Fruit fly (Drosophila melanogaster) whole organism, prepupa: Measurements from ENCODE around the gene Drsl6.

Experiments used
- CG10631 ChIP-seq: fragments of 200-800 bp; sonication (Bioruptor generic); optimal IDR thresholded peaks from 2 replicates; lab custom pipeline; 2016; ENCODE audit warnings: missing biosample characterization, missing genetic modification characterization
- CG11762 ChIP-seq: fragments of 200-800 bp; sonication (Bioruptor generic); optimal IDR thresholded peaks from 3 replicates; lab custom pipeline; 2016; ENCODE audit warnings: missing biosample characterization, missing genetic modification characterization; ENCODE audit not compliant: insufficient read depth
- CG11902 ChIP-seq: fragments of 200-800 bp; sonication (Bioruptor generic); optimal IDR thresholded peaks from 3 replicates; lab custom pipeline; 2016; ENCODE audit warnings: missing biosample characterization, missing genetic modification characterization
- CG15336 ChIP-seq: fragments of 200-800 bp; sonication (Bioruptor generic); IDR thresholded peaks from 2 replicates; pipeline ENCODE4 v1.3.6; 2022; ENCODE audit warnings: missing biosample characterization, missing genetic modification characterization
- CG1621 ChIP-seq: fragments of 200-800 bp; sonication (Bioruptor generic); optimal IDR thresholded peaks from 3 replicates; lab custom pipeline; 2018; ENCODE audit warnings: missing biosample characterization, mild to moderate bottlenecking, missing genetic modification characterization
- CG16779 ChIP-seq: fragments of 200-800 bp; sonication (Bioruptor generic); optimal IDR thresholded peaks from 3 replicates; lab custom pipeline; 2017; ENCODE audit warnings: missing biosample characterization, mild to moderate bottlenecking, missing genetic modification characterization
- CG31627 ChIP-seq: fragments of 200-800 bp; sonication (Bioruptor generic); optimal IDR thresholded peaks from 3 replicates; lab custom pipeline; 2016; ENCODE audit warnings: missing biosample characterization, missing genetic modification characterization
- CG34406 ChIP-seq: fragments of 200-800 bp; sonication (Bioruptor generic); optimal IDR thresholded peaks from 3 replicates; lab custom pipeline; 2016; ENCODE audit warnings: missing biosample characterization, missing genetic modification characterization
- CG3919 ChIP-seq: fragments of 200-800 bp; sonication (Bioruptor generic); optimal IDR thresholded peaks from 3 replicates; lab custom pipeline; 2016; ENCODE audit warnings: missing biosample characterization, missing genetic modification characterization
- CG6163 ChIP-seq: fragments of 200-800 bp; sonication (Bioruptor generic); IDR thresholded peaks from 3 replicates; pipeline ENCODE4 v1.3.6; 2022; ENCODE audit warnings: missing biosample characterization, missing genetic modification characterization
- CG6276 ChIP-seq: fragments of 200-800 bp; sonication (Bioruptor generic); optimal IDR thresholded peaks from 2 replicates; lab custom pipeline; 2017; ENCODE audit warnings: missing biosample characterization, mild to moderate bottlenecking, missing genetic modification characterization
- CG6792 ChIP-seq: fragments of 200-800 bp; sonication (Bioruptor generic); optimal IDR thresholded peaks from 3 replicates; lab custom pipeline; 2016; ENCODE audit warnings: missing biosample characterization, missing genetic modification characterization
- CG6808 ChIP-seq: fragments of 200-800 bp; sonication (Bioruptor generic); optimal IDR thresholded peaks from 3 replicates; lab custom pipeline; 2017; ENCODE audit warnings: missing biosample characterization, missing genetic modification characterization, mild to moderate bottlenecking, moderate library complexity, missing genetic modification reagents
- CG6854 ChIP-seq: fragments of 200-800 bp; sonication (Bioruptor generic); optimal IDR thresholded peaks from 2 replicates; lab custom pipeline; 2017; ENCODE audit warnings: missing biosample characterization, mild to moderate bottlenecking, missing genetic modification characterization
- CG7368 ChIP-seq: fragments of 200-800 bp; sonication (Bioruptor generic); optimal IDR thresholded peaks from 3 replicates; lab custom pipeline; 2016; ENCODE audit warnings: missing biosample characterization, missing genetic modification characterization
- CG8119 ChIP-seq: fragments of 200-800 bp; sonication (Bioruptor generic); IDR thresholded peaks from 3 replicates; pipeline ENCODE4 v1.3.6; 2022; ENCODE audit warnings: missing biosample characterization, missing genetic modification characterization
- CG8319 ChIP-seq: fragments of 200-800 bp; sonication (Bioruptor generic); optimal IDR thresholded peaks from 3 replicates; lab custom pipeline; 2016; ENCODE audit warnings: missing biosample characterization, missing genetic modification characterization
- CG8632 ChIP-seq: fragments of 200-800 bp; sonication (Bioruptor generic); optimal IDR thresholded peaks from 3 replicates; lab custom pipeline; 2016; ENCODE audit warnings: missing biosample characterization, missing genetic modification characterization
- CG9139 ChIP-seq: fragments of 200-800 bp; sonication (Bioruptor generic); optimal IDR thresholded peaks from 3 replicates; lab custom pipeline; 2017; ENCODE audit warnings: missing biosample characterization, mild to moderate bottlenecking, missing genetic modification characterization
- Eip78C ChIP-seq: fragments of 200-800 bp; sonication (Bioruptor generic); peaks from one replicate; lab custom pipeline; 2016; ENCODE audit warnings: missing biosample characterization, missing genetic modification characterization
- Eip93F ChIP-seq: fragments of 200-800 bp; sonication (Bioruptor generic); optimal IDR thresholded peaks from 2 replicates; lab custom pipeline; 2016; ENCODE audit warnings: missing biosample characterization, mild to moderate bottlenecking, missing genetic modification characterization
- Ets21C ChIP-seq: fragments of 200-800 bp; sonication (Bioruptor generic); optimal IDR thresholded peaks from 3 replicates; lab custom pipeline; 2016; ENCODE audit warnings: missing biosample characterization, missing genetic modification characterization
- Gug ChIP-seq: fragments of 200-800 bp; sonication (Bioruptor generic); IDR thresholded peaks from 2 replicates; pipeline ENCODE4 v1.3.6; 2022; ENCODE audit warnings: missing biosample characterization, missing genetic modification characterization
- Hr38 ChIP-seq: sonication (Bioruptor generic); optimal IDR thresholded peaks from 2 replicates; lab custom pipeline; 2016; ENCODE audit warnings: missing biosample characterization, missing genetic modification characterization
- Hr4 ChIP-seq: fragments of 200-800 bp; sonication (Bioruptor generic); optimal IDR thresholded peaks from 3 replicates; lab custom pipeline; 2016; ENCODE audit warnings: missing biosample characterization, missing genetic modification characterization
- Lpt ChIP-seq: fragments of 200-800 bp; sonication (Bioruptor generic); optimal IDR thresholded peaks from 3 replicates; lab custom pipeline; 2016; ENCODE audit warnings: missing biosample characterization, missing genetic modification characterization
- OdsH ChIP-seq: fragments of 200-800 bp; sonication (Bioruptor generic); optimal IDR thresholded peaks from 3 replicates; lab custom pipeline; 2016; ENCODE audit warnings: missing biosample characterization, missing genetic modification characterization
- Smox ChIP-seq: fragments of 200-800 bp; sonication (Bioruptor generic); optimal IDR thresholded peaks from 3 replicates; lab custom pipeline; 2016; ENCODE audit warnings: missing biosample characterization, missing genetic modification characterization
- Sox14 ChIP-seq: fragments of 200-800 bp; sonication (Bioruptor generic); optimal IDR thresholded peaks from 3 replicates; lab custom pipeline; 2016; ENCODE audit warnings: missing biosample characterization, missing genetic modification characterization
- Sox15 ChIP-seq: fragments of 200-800 bp; sonication (Bioruptor generic); optimal IDR thresholded peaks from 3 replicates; lab custom pipeline; 2016; ENCODE audit warnings: missing biosample characterization, missing genetic modification characterization
- achi ChIP-seq: fragments of 200-800 bp; sonication (Bioruptor generic); optimal IDR thresholded peaks from 3 replicates; lab custom pipeline; 2016; ENCODE audit warnings: missing biosample characterization, missing genetic modification characterization
- acj6 ChIP-seq: fragments of 200-800 bp; sonication (Bioruptor generic); optimal IDR thresholded peaks from 3 replicates; lab custom pipeline; 2016; ENCODE audit warnings: missing biosample characterization, missing genetic modification characterization
- cyc ChIP-seq: fragments of 200-800 bp; sonication (Bioruptor generic); optimal IDR thresholded peaks from 3 replicates; lab custom pipeline; 2016; ENCODE audit warnings: missing biosample characterization, missing genetic modification characterization
- dac ChIP-seq: fragments of 200-800 bp; sonication (Bioruptor generic); optimal IDR thresholded peaks from 2 replicates; lab custom pipeline; 2017; ENCODE audit warnings: missing biosample characterization, mild to moderate bottlenecking, missing genetic modification characterization
- dsx ChIP-seq: fragments of 200-800 bp; optimal IDR thresholded peaks from 3 replicates; lab custom pipeline; 2019; ENCODE audit warnings: missing biosample characterization, mild to moderate bottlenecking, missing genetic modification characterization, moderate library complexity; ENCODE audit not compliant: poor library complexity, severe bottlenecking
- eg ChIP-seq: fragments of 200-800 bp; sonication (Bioruptor generic); IDR thresholded peaks from 3 replicates; pipeline ENCODE4 v1.3.6; 2022; ENCODE audit warnings: missing biosample characterization, missing genetic modification characterization
- esn ChIP-seq: fragments of 200-800 bp; sonication (Bioruptor generic); optimal IDR thresholded peaks from 2 replicates; lab custom pipeline; 2016; ENCODE audit warnings: missing biosample characterization, mild to moderate bottlenecking, missing genetic modification characterization, moderate library complexity
- fd59A ChIP-seq: fragments of 200-800 bp; sonication (Bioruptor generic); optimal IDR thresholded peaks from 2 replicates; lab custom pipeline; 2017; ENCODE audit warnings: missing biosample characterization, mild to moderate bottlenecking, missing genetic modification characterization, missing genetic modification reagents
- fd85E ChIP-seq: fragments of 200-800 bp; sonication (Bioruptor generic); optimal IDR thresholded peaks from 3 replicates; lab custom pipeline; 2016; ENCODE audit warnings: missing biosample characterization, missing genetic modification characterization
- fkh ChIP-seq: fragments of 200-800 bp; sonication (Bioruptor generic); optimal IDR thresholded peaks from 3 replicates; lab custom pipeline; 2017; ENCODE audit warnings: missing biosample characterization, mild to moderate bottlenecking, missing genetic modification characterization, moderate library complexity
- lz ChIP-seq: fragments of 200-800 bp; sonication (Bioruptor generic); optimal IDR thresholded peaks from 3 replicates; lab custom pipeline; 2016; ENCODE audit warnings: missing biosample characterization, missing genetic modification characterization
- pdm3 ChIP-seq: fragments of 200-800 bp; sonication (Bioruptor generic); optimal IDR thresholded peaks from 3 replicates; lab custom pipeline; 2016; ENCODE audit warnings: missing biosample characterization, missing genetic modification characterization
- salr ChIP-seq, 2 experiments: fragments of 200-800 bp; sonication (Bioruptor generic); optimal IDR thresholded peaks; 3 replicates each; lab custom pipeline; 2016 to 2018; ENCODE audit warnings: missing biosample characterization in 2 of 2, missing genetic modification characterization in 2 of 2, mild to moderate bottlenecking in 1 of 2
- spab ChIP-seq: fragments of 200-800 bp; sonication (Bioruptor generic); optimal IDR thresholded peaks from 2 replicates; lab custom pipeline; 2017; ENCODE audit warnings: missing biosample characterization, mild to moderate bottlenecking, missing genetic modification characterization, missing genetic modification reagents
- ss ChIP-seq, 2 experiments: fragments of 200-800 bp; sonication (Bioruptor generic); optimal IDR thresholded peaks; 2 replicates in 1 of 2; 3 replicates in 1 of 2; lab custom pipeline; 2017 to 2018; ENCODE audit warnings: mild to moderate bottlenecking in 2 of 2, missing biosample characterization in 2 of 2, missing genetic modification characterization in 2 of 2, moderate library complexity in 1 of 2
- svp ChIP-seq: fragments of 200-800 bp; sonication (Bioruptor generic); peaks from one replicate; lab custom pipeline; 2016; ENCODE audit warnings: missing biosample characterization, missing genetic modification characterization
- topi ChIP-seq: fragments of 200-800 bp; sonication (Bioruptor generic); optimal IDR thresholded peaks from 3 replicates; lab custom pipeline; 2016; ENCODE audit warnings: missing biosample characterization, missing genetic modification characterization

Drsl6 gene

DNA sequence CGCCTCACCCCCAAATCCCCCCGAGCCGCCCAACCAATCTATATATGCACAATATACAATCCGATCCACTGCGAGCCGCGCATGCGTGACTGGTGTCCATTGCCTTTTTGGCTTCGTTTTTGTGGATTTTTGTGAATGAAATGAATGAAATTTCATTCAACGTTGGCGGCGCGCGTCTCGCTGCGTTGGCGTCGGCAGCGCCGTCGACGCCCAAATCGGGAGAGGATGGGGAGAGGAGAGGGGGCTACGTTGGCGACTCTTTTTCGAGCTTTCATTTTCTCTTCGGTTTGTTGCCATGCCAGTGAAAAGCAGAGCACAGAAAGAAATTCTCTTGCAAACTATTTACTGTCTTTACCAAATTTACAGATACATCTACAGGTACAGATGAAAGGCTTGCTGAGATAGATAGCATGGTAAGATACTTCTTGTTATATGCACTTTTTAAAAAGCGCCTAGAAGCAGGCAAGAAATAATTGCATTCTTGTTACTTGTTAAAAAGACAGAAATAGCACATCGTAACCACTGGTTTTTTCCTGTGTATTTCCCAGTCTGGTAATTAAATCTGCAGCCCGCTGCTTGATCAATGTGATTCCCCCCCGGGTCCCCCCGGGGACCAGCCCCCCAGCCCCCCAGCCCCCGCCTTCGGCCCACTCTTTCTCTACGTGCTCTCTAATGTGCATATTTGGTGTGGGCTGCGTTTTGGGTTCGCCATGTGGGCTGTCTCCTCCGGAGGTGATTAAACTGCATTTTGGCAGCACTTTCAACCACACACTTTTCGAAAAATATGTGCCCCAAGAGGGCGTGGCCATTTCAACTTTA, 44.2 kb upstream of the Drsl6 start (continued):
- TF ChIP-seq CG1621 (no peak), salr (GFP tag; optimal IDR thresholded peaks at IDR 0.05; lab: Kevin White, UChicago) (no peak), Eip78C (GFP tag; lab: Kevin White, UChicago) (peak; percentile 91), eg (GFP tag; lab: Robert Waterston, UW) (peak; percentile 73), Ets21C (GFP tag; lab: Kevin White, UChicago) (no peak), lz (GFP tag; lab: Kevin White, UChicago) (peak; percentile 12), CG6163 (GFP tag; lab: Robert Waterston, UW) (peak; percentile 62; the same call in 2 of the 3 replicates), CG31627 (GFP tag; lab: Kevin White, UChicago) (peak; percentile 31), Lpt (peak; percentile 56), cyc (GFP tag; lab: Kevin White, UChicago) (peak; percentile 32)

DNA sequence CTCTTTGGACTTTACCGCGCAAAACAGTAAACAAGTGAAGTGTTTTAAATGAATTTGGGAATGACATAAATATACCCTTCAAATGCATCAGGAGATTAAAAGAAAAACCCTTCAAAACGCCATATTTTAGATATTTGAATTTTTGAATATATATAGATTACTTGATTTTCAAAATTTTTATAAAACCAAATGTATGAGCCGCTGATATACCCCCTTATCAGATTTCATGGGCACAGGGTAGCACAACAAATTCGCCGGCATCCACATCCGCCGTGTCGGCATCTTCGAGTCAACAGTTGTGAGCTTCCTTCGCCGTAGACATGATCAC, 41.7 kb upstream of the Drsl6 start, which contains the start of gene Ids:
TSS of gene Ids (plus strand) at position 304 of the 328 bp plus-strand sequence.
- TF ChIP-seq ss (GFP tag; optimal IDR thresholded peaks at IDR 0.05; lab: Kevin White, UChicago) (peak in 1 of 2 experiments; percentile 67), topi (GFP tag; lab: Kevin White, UChicago) (peak; percentile 86), OdsH (GFP tag; lab: Kevin White, UChicago) (no peak), Ets21C (GFP tag; lab: Kevin White, UChicago) (peak; percentile 43), CG6792 (GFP tag; lab: Kevin White, UChicago) (peak; percentile 80), dac (GFP tag; lab: Kevin White, UChicago) (no peak), eg (GFP tag; lab: Robert Waterston, UW) (peak; percentile 81), spab (no peak), lz (GFP tag; lab: Kevin White, UChicago) (peak; percentile 81), Eip78C (GFP tag; lab: Kevin White, UChicago) (peak; percentile 94), CG8319 (peak; percentile 67), Hr38 (GFP tag; lab: Kevin White, UChicago) (no peak), CG34406 (GFP tag; lab: Kevin White, UChicago) (peak; percentile 78), dsx (GFP tag; lab: Kevin White, UChicago) (peak; percentile 70), CG16779 (no peak), CG10631 (GFP tag; lab: Kevin White, UChicago) (no peak), CG7368 (GFP tag; lab: Kevin White, UChicago) (peak; percentile 55), CG8119 (GFP tag; lab: Robert Waterston, UW) (peak; percentile 80), CG31627 (GFP tag; lab: Kevin White, UChicago) (peak; percentile 80), pdm3 (GFP tag; lab: Kevin White, UChicago) (no peak), CG6163 (GFP tag; lab: Robert Waterston, UW) (peak; percentile 83), CG6808 (GFP tag; lab: Kevin White, UChicago) (no peak), Sox14 (peak; percentile 60), salr (GFP tag; optimal IDR thresholded peaks at IDR 0.05; lab: Kevin White, UChicago) (peak in 1 of 2 experiments; percentile 5), CG11762 (GFP tag; lab: Kevin White, UChicago) (peak; percentile 51), CG3919 (GFP tag; lab: Kevin White, UChicago) (peak; percentile 68), CG11902 (GFP tag; lab: Kevin White, UChicago) (peak; percentile 51), esn (peak; percentile 85), CG15336 (peak; percentile 85), acj6 (GFP tag; lab: Kevin White, UChicago) (peak; percentile 72), CG9139 (GFP tag; lab: Kevin White, UChicago) (no peak), fd85E (GFP tag; lab: Kevin White, UChicago) (peak; percentile 3), Eip93F (GFP tag; lab: Kevin White, UChicago) (peak; percentile 33), fkh (GFP tag; lab: Kevin White, UChicago) (peak; percentile 8), CG1621 (peak; percentile 31), Lpt (peak; percentile 54), Smox (GFP tag; lab: Kevin White, UChicago) (peak; percentile 85), CG6854 (GFP tag; lab: Kevin White, UChicago) (peak; percentile 82), Gug (GFP tag; lab: Robert Waterston, UW) (peak; percentile 53), Sox15 (GFP tag; lab: Kevin White, UChicago) (peak; percentile 47), CG8632 (GFP tag; lab: Kevin White, UChicago) (peak; percentile 79), achi (GFP tag; lab: Kevin White, UChicago) (peak; percentile 64), Hr4 (GFP tag; lab: Kevin White, UChicago) (no peak), svp (peak; percentile 93), CG6276 (GFP tag; lab: Kevin White, UChicago) (no peak), fd59A (GFP tag; lab: Kevin White, UChicago) (peak; percentile 30), cyc (GFP tag; lab: Kevin White, UChicago) (peak; percentile 74)
